Worm (Caenorhabditis elegans): Measurements from ENCODE around the gene H12C20.7.

The H12C20.7 gene

DNA sequence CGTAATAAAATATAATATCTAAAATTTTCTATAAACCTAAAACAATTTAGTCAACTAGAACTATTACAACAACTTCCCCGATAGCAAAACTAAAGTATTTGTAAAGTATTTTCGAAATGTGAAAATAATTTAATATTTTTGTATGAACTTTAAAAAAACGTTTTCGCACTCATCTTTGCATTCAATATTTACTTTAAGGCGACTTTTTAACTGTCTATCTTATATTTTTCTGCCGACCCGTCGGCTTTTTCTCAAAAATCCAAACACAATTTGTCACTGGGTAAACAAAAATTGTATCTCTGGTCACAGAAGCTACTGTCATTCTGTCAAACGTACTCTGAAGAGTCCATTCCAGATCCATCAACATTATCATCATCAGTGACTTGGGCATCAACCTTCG lies 32.4 kb upstream of the H12C20.7 start:
- TF ChIP-seq rnt-1 (tag; optimal IDR thresholded peaks at IDR 0.05) (no peak), che-1 (tag; optimal IDR thresholded peaks at IDR 0.05) (no peak), fkh-10 (GFP tag; optimal IDR thresholded peaks at IDR 0.05) (no peak), syd-9 (tag; optimal IDR thresholded peaks at IDR 0.05) (no peak), ceh-31 (tag; optimal IDR thresholded peaks at IDR 0.05) (no peak), K09A11.1 (tag; optimal IDR thresholded peaks at IDR 0.05; ENCODE audit: insufficient read depth) (no peak), sox-2 (GFP tag; IDR thresholded peaks at IDR 0.05) (no peak), hlh-6 (tag; optimal IDR thresholded peaks at IDR 0.05) (no peak), hlh-30 (tag; optimal IDR thresholded peaks at IDR 0.05; ENCODE audit: insufficient read depth) (no peak), ceh-45 (GFP tag; IDR thresholded peaks at IDR 0.05) (no peak), lim-6 (tag; optimal IDR thresholded peaks at IDR 0.05) (no peak), gmeb-2 (tag; optimal IDR thresholded peaks at IDR 0.05) (no peak), tbx-2 (tag; optimal IDR thresholded peaks at IDR 0.05) (no peak), mec-3 (tag; optimal IDR thresholded peaks at IDR 0.05; ENCODE audit: borderline replicate concordance) (no peak)

DNA sequence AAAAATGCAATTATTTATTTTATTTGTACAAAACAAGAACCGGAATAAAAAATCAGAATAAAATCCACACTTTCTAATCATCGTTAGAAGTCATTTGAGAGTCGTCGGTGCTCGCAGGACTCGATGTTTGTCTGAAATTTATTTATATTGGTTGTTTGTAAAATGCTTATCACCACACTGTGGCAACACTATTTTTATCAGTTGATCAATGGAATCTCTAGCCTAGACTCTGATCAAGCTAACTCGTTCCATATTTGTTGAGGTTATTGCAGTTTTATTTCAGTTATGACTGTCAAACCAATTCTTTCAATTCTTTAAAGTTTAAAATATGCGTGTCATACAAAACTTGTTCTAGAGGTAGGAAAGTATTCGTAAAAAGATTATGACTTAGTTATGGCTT lies 31.7 kb upstream of the H12C20.7 start, which contains the start of gene dhs-20:
Gene dhs-20, minus strand, starts transcription at position 80 of the 400 bp plus-strand sequence.
- no peak for TF ChIP-seq ets-4 (tag; optimal IDR thresholded peaks at IDR 0.05)

DNA sequence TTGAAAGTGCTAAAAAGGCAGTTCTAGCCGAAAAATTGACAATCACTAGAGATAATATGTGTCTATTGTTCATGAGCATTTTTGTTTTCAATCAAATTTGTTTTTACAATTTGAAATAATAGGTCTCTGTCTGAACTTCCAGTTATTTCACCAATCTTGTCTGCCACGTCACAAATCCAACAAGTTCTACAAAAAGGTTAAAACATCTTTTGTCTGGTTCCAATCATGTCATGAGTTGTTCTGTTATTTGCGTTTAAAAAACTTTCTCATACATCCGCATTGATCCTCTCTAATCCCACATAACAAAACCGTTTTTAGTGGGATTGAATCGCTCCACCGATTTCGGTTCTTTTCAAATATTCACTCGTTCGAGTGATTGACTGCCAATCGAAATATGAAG lies 28.0 kb upstream of the H12C20.7 start, which contains the start of gene F35B12.9:
Gene F35B12.9, plus strand, starts transcription at position 372 of the 400 bp plus-strand sequence.
- TF ChIP-seq ets-4 (tag; optimal IDR thresholded peaks at IDR 0.05) (no peak), npax-4 (tag; optimal IDR thresholded peaks at IDR 0.05) (no peak), tbx-2 (tag; optimal IDR thresholded peaks at IDR 0.05) (no peak), pha-2 (tag; optimal IDR thresholded peaks at IDR 0.05) (no peak), pqm-1 (tag; optimal IDR thresholded peaks at IDR 0.05) (no peak), ceh-48 (tag; optimal IDR thresholded peaks at IDR 0.05) (no peak), fkh-6 (tag; optimal IDR thresholded peaks at IDR 0.05) (no peak), ceh-9 (tag; optimal IDR thresholded peaks at IDR 0.05) (no peak), ttx-3 (tag; optimal IDR thresholded peaks at IDR 0.05) (no peak), lin-11 (tag; optimal IDR thresholded peaks at IDR 0.05) (no peak)

DNA sequence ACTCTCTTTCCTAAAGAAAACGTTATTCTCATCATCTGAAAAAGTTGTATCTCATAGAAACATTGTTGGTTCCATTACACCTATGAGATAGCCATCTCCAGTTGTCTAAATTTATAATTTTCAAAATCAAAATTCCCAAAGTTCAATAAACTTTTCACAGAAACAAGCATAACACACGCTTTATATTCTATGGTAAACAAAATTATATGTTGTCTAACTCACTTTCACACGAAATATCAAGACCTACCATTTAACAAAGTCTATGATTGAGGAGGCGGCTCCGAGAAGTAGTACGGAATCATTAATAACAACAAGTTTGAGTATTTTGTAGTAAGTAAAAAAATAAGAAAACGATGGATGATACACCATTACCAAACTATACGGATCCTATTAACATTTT lies 26.0 kb upstream of the H12C20.7 start, which contains the start of gene srx-84:
Gene srx-84, plus strand, starts transcription at position 301 of the 400 bp plus-strand sequence.
- TF ChIP-seq C38D4.7 (GFP tag; optimal IDR thresholded peaks at IDR 0.05) (no peak), zip-5 (tag; optimal IDR thresholded peaks at IDR 0.05) (no peak), fax-1 (tag; optimal IDR thresholded peaks at IDR 0.05) (no peak), pros-1 (tag; optimal IDR thresholded peaks at IDR 0.05) (no peak), ets-4 (tag; optimal IDR thresholded peaks at IDR 0.05) (no peak), F13H6.1 (tag; optimal IDR thresholded peaks at IDR 0.05) (no peak), ceh-45 (GFP tag; IDR thresholded peaks at IDR 0.05) (no peak), odd-2 (tag; optimal IDR thresholded peaks at IDR 0.05) (no peak), ceh-24 (tag; optimal IDR thresholded peaks at IDR 0.05) (no peak), sdc-2 (tag; optimal IDR thresholded peaks at IDR 0.05) (no peak)

DNA sequence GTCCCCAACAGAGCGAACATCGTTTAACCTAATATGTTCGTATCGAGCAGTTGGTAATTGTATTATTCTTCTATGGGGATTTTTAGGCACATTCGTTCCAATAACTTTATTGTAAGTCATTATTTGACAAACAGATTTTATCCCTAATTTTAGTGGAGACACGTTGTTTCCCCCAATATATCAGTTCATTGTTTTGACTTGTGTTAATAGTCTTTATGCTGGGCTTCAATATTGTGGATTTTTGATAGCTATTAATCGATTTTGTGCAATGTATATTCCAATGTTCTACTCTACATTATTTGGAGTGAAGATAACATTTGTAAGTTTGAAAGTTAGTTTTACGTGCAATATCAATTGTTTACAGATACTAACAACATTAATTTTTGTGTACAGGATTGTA lies 21.1 kb upstream of the H12C20.7 start:
- no peak for TF ChIP-seq pat-9 (tag; optimal IDR thresholded peaks at IDR 0.05)
- no peak for TF ChIP-seq lim-6 (tag; optimal IDR thresholded peaks at IDR 0.05)
- no peak for TF ChIP-seq Y22D7AL.16 (tag; optimal IDR thresholded peaks at IDR 0.05)
- no peak for TF ChIP-seq hlh-30 (tag; optimal IDR thresholded peaks at IDR 0.05; ENCODE audit: insufficient read depth)
- no peak for TF ChIP-seq elt-4 (tag; optimal IDR thresholded peaks at IDR 0.05)
- TF ChIP-seq unc-42 (tag; optimal IDR thresholded peaks at IDR 0.05) = no peak
- no peak for TF ChIP-seq pax-1 (tag; optimal IDR thresholded peaks at IDR 0.05)

Measured in whole organism, late embryonic.